Worm (Caenorhabditis elegans) whole organism, L2 larva: Measurements from ENCODE around the gene F28C6.5.

Experiments used
- crh-2 ChIP-seq: sonication (generic microtip); optimal IDR thresholded peaks from 2 replicates; lab custom pipeline; 2017; ENCODE audit warnings: missing biosample characterization, missing genetic modification characterization
- lin-39 ChIP-seq: fragments of 150-350 bp; optimal IDR thresholded peaks from 2 replicates; lab custom pipeline; 2014; ENCODE audit warnings: missing biosample characterization, missing genetic modification reagents, missing genetic modification characterization
- lsy-2 ChIP-seq, 2 experiments: fragments of 150-350 bp in 1 of 2; sonication (generic microtip) in 1 of 2; optimal IDR thresholded peaks; 2 replicates each; lab custom pipeline; 2014 to 2017; ENCODE audit warnings: missing biosample characterization in 2 of 2, missing genetic modification characterization in 2 of 2
- nhr-77 ChIP-seq: fragments of 150-350 bp; optimal IDR thresholded peaks from 2 replicates; lab custom pipeline; 2014; ENCODE audit warnings: missing biosample characterization, missing genetic modification characterization
- ztf-4 ChIP-seq: fragments of 150-350 bp; optimal IDR thresholded peaks from 2 replicates; lab custom pipeline; 2014; ENCODE audit warnings: missing biosample characterization, missing genetic modification characterization

ce11 chrII:8551100-8551499, 48.2 kb upstream of the F28C6.5 start:
- TF ChIP-seq lsy-2 (tag; optimal IDR thresholded peaks at IDR 0.05; lab: Kevin White, UChicago) = no peak
- TF ChIP-seq lin-39 (tag; lab: Kevin White, UChicago) = no peak
- TF ChIP-seq crh-2 (tag; lab: Kevin White, UChicago) = no peak
- TF ChIP-seq ztf-4 (tag; lab: Kevin White, UChicago) = no peak
- TF ChIP-seq nhr-77 (tag; lab: Kevin White, UChicago) = no peak
